Worm (Caenorhabditis elegans) whole organism, late embryonic: ENCODE measurements around the gene W09G12.10.

Experiments used
- K02D7.2 ChIP-seq: sonication (generic microtip); optimal IDR thresholded peaks from 2 replicates; lab custom pipeline; 2017; ENCODE audit warnings: mild to moderate bottlenecking, missing genetic modification characterization, missing compliant biosample characterization
- K09A11.1 ChIP-seq: sonication (generic microtip); optimal IDR thresholded peaks from 2 replicates; lab custom pipeline; 2017; ENCODE audit warnings: antibody characterized with exemption, mild to moderate bottlenecking, missing genetic modification characterization, missing compliant biosample characterization; ENCODE audit not compliant: insufficient read depth
- T23F11.4 ChIP-seq: fragments of 200-800 bp; sonication (Bioruptor generic); optimal IDR thresholded peaks from 2 replicates; lab custom pipeline; 2018; ENCODE audit warnings: mild to moderate bottlenecking, missing genetic modification characterization, missing compliant biosample characterization
- Y22D7AL.16 ChIP-seq: sonication (generic microtip); optimal IDR thresholded peaks from 2 replicates; lab custom pipeline; 2016; ENCODE audit warnings: missing genetic modification characterization, missing compliant biosample characterization
- ahr-1 ChIP-seq: sonication (generic microtip); optimal IDR thresholded peaks from 2 replicates; lab custom pipeline; 2016; ENCODE audit warnings: missing genetic modification characterization, missing compliant biosample characterization
- ama-1 ChIP-seq: fragments of 150-350 bp; optimal IDR thresholded peaks from 2 replicates; lab custom pipeline; 2014
- ceh-14 ChIP-seq: sonication (generic microtip); optimal IDR thresholded peaks from 2 replicates; lab custom pipeline; 2016; ENCODE audit warnings: missing genotype, missing genetic modification characterization, missing compliant biosample characterization
- ceh-18 ChIP-seq: sonication (generic microtip); optimal IDR thresholded peaks from 2 replicates; lab custom pipeline; 2016; ENCODE audit warnings: missing genetic modification characterization, missing compliant biosample characterization
- ceh-19 ChIP-seq: fragments of 200-800 bp; sonication (Bioruptor generic); optimal IDR thresholded peaks from 2 replicates; lab custom pipeline; 2018; ENCODE audit warnings: mild to moderate bottlenecking, missing genetic modification characterization, missing compliant biosample characterization
- ceh-2 ChIP-seq: sonication (generic microtip); optimal IDR thresholded peaks from 2 replicates; lab custom pipeline; 2016; ENCODE audit warnings: missing genotype, missing genetic modification characterization, missing compliant biosample characterization
- ceh-24 ChIP-seq: sonication (generic microtip); optimal IDR thresholded peaks from 2 replicates; lab custom pipeline; 2016; ENCODE audit warnings: mild to moderate bottlenecking, missing genetic modification characterization, missing compliant biosample characterization
- ceh-31 ChIP-seq: sonication (generic microtip); optimal IDR thresholded peaks from 2 replicates; lab custom pipeline; 2016; ENCODE audit warnings: missing genetic modification characterization, missing compliant biosample characterization
- ceh-34 ChIP-seq: sonication (generic microtip); optimal IDR thresholded peaks from 2 replicates; lab custom pipeline; 2016; ENCODE audit warnings: mild to moderate bottlenecking, missing genetic modification characterization, missing compliant biosample characterization
- ceh-45 ChIP-seq: fragments of 200-800 bp; sonication (Bioruptor generic); IDR thresholded peaks from 2 replicates; pipeline ENCODE4 v1.3.6; 2022; ENCODE audit warnings: missing genetic modification reagents, missing genetic modification characterization, missing compliant biosample characterization
- ceh-9 ChIP-seq: sonication (generic microtip); optimal IDR thresholded peaks from 2 replicates; lab custom pipeline; 2016; ENCODE audit warnings: mild to moderate bottlenecking, missing genetic modification characterization, inconsistent platforms, missing compliant biosample characterization
- che-1 ChIP-seq: sonication (generic microtip); optimal IDR thresholded peaks from 2 replicates; lab custom pipeline; 2016; ENCODE audit warnings: mild to moderate bottlenecking, missing genetic modification characterization, missing compliant biosample characterization
- dve-1 ChIP-seq: sonication (generic microtip); optimal IDR thresholded peaks from 2 replicates; lab custom pipeline; 2017; ENCODE audit warnings: antibody characterized with exemption, mild to moderate bottlenecking, missing genetic modification characterization, missing compliant biosample characterization
- elt-2 ChIP-seq: sonication (generic microtip); optimal IDR thresholded peaks from 2 replicates; lab custom pipeline; 2016; ENCODE audit warnings: missing genetic modification reagents, missing genetic modification characterization, missing compliant biosample characterization
- elt-4 ChIP-seq: sonication (generic microtip); optimal IDR thresholded peaks from 2 replicates; lab custom pipeline; 2016; ENCODE audit warnings: missing genetic modification characterization, missing compliant biosample characterization
- eyg-1 ChIP-seq: sonication (generic microtip); optimal IDR thresholded peaks from 2 replicates; lab custom pipeline; 2016; ENCODE audit warnings: missing genotype, missing genetic modification characterization, missing compliant biosample characterization
- fax-1 ChIP-seq: sonication (generic microtip); optimal IDR thresholded peaks from 2 replicates; lab custom pipeline; 2016; ENCODE audit warnings: missing genotype, missing genetic modification characterization, missing compliant biosample characterization
- fkh-10 ChIP-seq: fragments of 150-350 bp; optimal IDR thresholded peaks from 2 replicates; lab custom pipeline; 2014; ENCODE audit warnings: missing biosample characterization, missing genetic modification reagents, missing genetic modification characterization
- fkh-6 ChIP-seq: sonication (generic microtip); optimal IDR thresholded peaks from 2 replicates; lab custom pipeline; 2016; ENCODE audit warnings: missing genetic modification characterization, missing compliant biosample characterization
- hlh-30 ChIP-seq: sonication (generic microtip); optimal IDR thresholded peaks from 2 replicates; lab custom pipeline; 2017; ENCODE audit warnings: antibody characterized with exemption, missing genetic modification characterization, missing compliant biosample characterization; ENCODE audit not compliant: insufficient read depth
- hlh-8 ChIP-seq: sonication (generic microtip); optimal IDR thresholded peaks from 2 replicates; lab custom pipeline; 2016; ENCODE audit warnings: missing genotype, missing genetic modification characterization, missing compliant biosample characterization
- lin-11 ChIP-seq: fragments of 200-800 bp; sonication (Bioruptor generic); optimal IDR thresholded peaks from 2 replicates; lab custom pipeline; 2018; ENCODE audit warnings: mild to moderate bottlenecking, missing genetic modification characterization, missing compliant biosample characterization
- madf-2 ChIP-seq: sonication (generic microtip); optimal IDR thresholded peaks from 2 replicates; lab custom pipeline; 2017; ENCODE audit warnings: missing genetic modification characterization, missing compliant biosample characterization
- odd-2 ChIP-seq: sonication (generic microtip); optimal IDR thresholded peaks from 2 replicates; lab custom pipeline; 2017; ENCODE audit warnings: antibody characterized with exemption, mild to moderate bottlenecking, missing genetic modification characterization, missing compliant biosample characterization
- pat-9 ChIP-seq: fragments of 200-800 bp; sonication (Bioruptor generic); optimal IDR thresholded peaks from 2 replicates; lab custom pipeline; 2018; ENCODE audit warnings: mild to moderate bottlenecking, missing genetic modification characterization, moderate library complexity, missing compliant biosample characterization
- pax-1 ChIP-seq: fragments of 150-350 bp; optimal IDR thresholded peaks from 2 replicates; lab custom pipeline; 2014; ENCODE audit warnings: missing biosample characterization, missing genetic modification characterization
- pha-2 ChIP-seq: sonication (generic microtip); optimal IDR thresholded peaks from 2 replicates; lab custom pipeline; 2017; ENCODE audit warnings: mild to moderate bottlenecking, missing genetic modification characterization, missing compliant biosample characterization
- pha-4 ChIP-seq: fragments of 150-350 bp; optimal IDR thresholded peaks from 2 replicates; lab custom pipeline; 2018; ENCODE audit warnings: missing biosample characterization, missing genetic modification reagents, missing genetic modification characterization
- pqm-1 ChIP-seq: sonication (generic microtip); optimal IDR thresholded peaks from 2 replicates; lab custom pipeline; 2016; ENCODE audit warnings: missing genetic modification characterization, missing compliant biosample characterization
- sox-2 ChIP-seq: fragments of 200-800 bp; sonication (Bioruptor generic); IDR thresholded peaks from 2 replicates; pipeline ENCODE4 v1.3.6; 2022; ENCODE audit warnings: missing genetic modification reagents, missing genetic modification characterization, missing compliant biosample characterization
- sox-4 ChIP-seq: sonication (generic microtip); optimal IDR thresholded peaks from 2 replicates; lab custom pipeline; 2017; ENCODE audit warnings: mild to moderate bottlenecking, missing genetic modification characterization, inconsistent platforms, missing compliant biosample characterization
- syd-9 ChIP-seq: sonication (generic microtip); optimal IDR thresholded peaks from 2 replicates; lab custom pipeline; 2016; ENCODE audit warnings: mild to moderate bottlenecking, missing genetic modification characterization, moderate library complexity, missing compliant biosample characterization
- tbx-2 ChIP-seq: sonication (generic microtip); optimal IDR thresholded peaks from 2 replicates; lab custom pipeline; 2016; ENCODE audit warnings: missing genetic modification characterization, missing compliant biosample characterization
- ttx-3 ChIP-seq: sonication (generic microtip); optimal IDR thresholded peaks from 2 replicates; lab custom pipeline; 2016; ENCODE audit warnings: missing genetic modification reagents, missing genetic modification characterization, missing compliant biosample characterization
- unc-42 ChIP-seq: sonication (generic microtip); optimal IDR thresholded peaks from 2 replicates; lab custom pipeline; 2016; ENCODE audit warnings: missing genotype, missing genetic modification characterization, missing compliant biosample characterization
- unc-55 ChIP-seq: sonication (generic microtip); optimal IDR thresholded peaks from 2 replicates; lab custom pipeline; 2017; ENCODE audit warnings: missing biosample characterization, missing genetic modification reagents, missing genetic modification characterization
- unc-86 ChIP-seq: sonication (generic microtip); optimal IDR thresholded peaks from 2 replicates; lab custom pipeline; 2016; ENCODE audit warnings: missing genetic modification characterization, missing compliant biosample characterization
- ztf-16 ChIP-seq: sonication (generic microtip); optimal IDR thresholded peaks from 2 replicates; lab custom pipeline; 2017; ENCODE audit warnings: missing genetic modification characterization, missing compliant biosample characterization

W09G12.10 gene

DNA sequence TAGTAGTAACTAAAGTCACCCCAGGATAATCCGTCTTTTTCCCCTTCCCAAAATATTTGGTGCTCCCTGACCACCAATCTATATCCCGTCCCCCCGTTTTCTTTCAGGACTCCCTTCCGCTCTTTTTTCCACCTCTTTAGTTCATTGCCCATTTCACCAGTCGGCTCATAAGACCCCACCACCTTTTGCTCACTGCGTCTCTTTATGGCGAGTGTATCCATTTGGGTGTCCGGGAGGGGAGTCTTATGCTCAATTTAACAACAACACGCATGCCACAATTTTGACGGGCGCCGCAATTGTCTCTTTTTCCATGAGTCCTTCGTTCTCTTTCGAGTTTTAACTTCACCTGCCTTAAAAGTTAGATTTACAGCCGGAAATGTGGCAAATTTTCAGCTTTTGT, 7.9 kb downstream of the W09G12.10 start:
- TF ChIP-seq hlh-30 (tag; lab: Kevin White, UChicago) (peak; percentile 34), che-1 (tag; lab: Kevin White, UChicago) (no peak), unc-42 (tag; lab: Kevin White, UChicago) (peak; percentile 48), ceh-24 (tag; lab: Kevin White, UChicago) (no peak), sox-4 (tag; lab: Kevin White, UChicago) (no peak), fax-1 (no peak), Y22D7AL.16 (tag; lab: Kevin White, UChicago) (no peak), elt-4 (tag; lab: Kevin White, UChicago) (no peak), T23F11.4 (GFP tag; lab: Kevin White, UChicago) (no peak), unc-55 (GFP tag; lab: Kevin White, UChicago) (no peak), unc-86 (tag; lab: Kevin White, UChicago) (no peak), ahr-1 (no peak), eyg-1 (no peak), odd-2 (tag; lab: Kevin White, UChicago) (no peak), K02D7.2 (tag; lab: Kevin White, UChicago) (no peak), ceh-18 (peak; percentile 28), tbx-2 (tag; lab: Kevin White, UChicago) (peak; percentile 54), pat-9 (tag; lab: Kevin White, UChicago) (no peak), ama-1 (lab: Kevin White, UChicago) (no peak), ceh-31 (tag; lab: Kevin White, UChicago) (peak; percentile 82), ceh-14 (peak; percentile 21)

DNA sequence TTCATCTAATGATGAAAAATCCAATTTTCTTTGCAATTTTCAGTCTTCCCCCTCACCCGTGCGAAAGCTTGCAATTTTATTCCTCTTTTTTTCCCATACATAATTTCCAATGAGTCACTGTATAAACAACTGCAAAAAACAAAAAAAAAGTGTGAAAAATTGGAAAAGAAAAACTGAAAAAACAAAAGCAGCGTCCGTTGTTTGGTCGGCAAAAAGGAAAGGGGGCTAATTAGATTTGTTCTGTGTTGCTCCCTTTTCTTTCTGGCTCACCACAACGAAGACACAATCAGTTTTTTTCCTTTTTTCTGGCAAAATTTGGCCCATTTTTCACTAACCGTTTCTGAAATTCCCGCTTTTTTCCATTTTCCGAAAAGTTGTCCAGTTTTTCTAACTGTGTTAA, 8.7 kb downstream of the W09G12.10 start:
- TF ChIP-seq ceh-14 (no peak), unc-42 (tag; lab: Kevin White, UChicago) (peak; percentile 89), che-1 (tag; lab: Kevin White, UChicago) (no peak), hlh-8 (tag; lab: Kevin White, UChicago) (no peak), fax-1 (no peak), ztf-16 (tag; lab: Kevin White, UChicago) (no peak)

DNA sequence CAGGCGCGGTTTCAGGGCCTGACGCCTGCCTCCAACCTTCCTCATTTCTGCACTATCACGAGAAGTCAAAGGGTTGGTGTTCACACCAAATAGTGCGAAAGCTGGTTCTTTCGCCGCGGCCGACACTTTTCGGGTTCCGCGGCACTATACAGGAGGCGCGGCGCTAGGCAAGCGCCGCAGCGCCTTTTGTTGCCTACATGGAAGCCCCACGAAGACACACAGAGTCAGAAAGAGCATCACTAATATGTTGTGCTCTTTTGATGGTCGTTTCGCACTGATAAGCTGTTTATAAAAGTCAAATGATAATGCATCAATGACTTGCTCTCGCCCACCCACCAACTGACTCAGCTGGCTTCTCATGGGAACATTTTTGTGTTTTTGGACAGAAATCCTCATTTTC, 9.2 kb downstream of the W09G12.10 start:
- TF ChIP-seq pat-9 (tag; lab: Kevin White, UChicago), result no peak
- TF ChIP-seq unc-55 (GFP tag; lab: Kevin White, UChicago), result no peak
- TF ChIP-seq pqm-1 (tag; lab: Kevin White, UChicago), result no peak

DNA sequence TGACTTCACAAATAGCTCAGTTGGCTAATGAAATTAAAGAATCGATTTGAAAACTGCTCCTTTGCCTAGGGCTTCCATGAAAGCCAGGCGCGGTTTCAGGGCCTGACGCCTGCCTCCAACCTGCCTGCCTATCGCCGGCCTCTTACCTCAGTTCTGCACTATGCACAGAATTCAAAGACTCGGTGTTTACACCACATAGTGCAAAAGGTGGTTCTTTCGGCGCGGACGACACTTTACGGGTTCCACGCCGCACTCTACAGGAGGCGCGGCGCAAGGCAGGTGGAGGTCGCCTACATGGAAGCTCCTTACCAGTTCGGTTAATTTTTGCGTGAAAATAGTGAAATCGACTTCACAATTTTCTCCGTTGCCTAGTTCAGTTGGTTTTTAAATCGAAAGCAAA, 11.3 kb downstream of the W09G12.10 start:
- no peak for TF ChIP-seq K09A11.1
- TF ChIP-seq pha-4 (tag; lab: Kevin White, UChicago), result no peak
- no peak for TF ChIP-seq fkh-6
- no peak for TF ChIP-seq pha-2 (tag; lab: Kevin White, UChicago)
- TF ChIP-seq dve-1 (tag; lab: Kevin White, UChicago), result no peak
- TF ChIP-seq syd-9 (tag; lab: Kevin White, UChicago), result no peak
- no peak for TF ChIP-seq pat-9 (tag; lab: Kevin White, UChicago)

DNA sequence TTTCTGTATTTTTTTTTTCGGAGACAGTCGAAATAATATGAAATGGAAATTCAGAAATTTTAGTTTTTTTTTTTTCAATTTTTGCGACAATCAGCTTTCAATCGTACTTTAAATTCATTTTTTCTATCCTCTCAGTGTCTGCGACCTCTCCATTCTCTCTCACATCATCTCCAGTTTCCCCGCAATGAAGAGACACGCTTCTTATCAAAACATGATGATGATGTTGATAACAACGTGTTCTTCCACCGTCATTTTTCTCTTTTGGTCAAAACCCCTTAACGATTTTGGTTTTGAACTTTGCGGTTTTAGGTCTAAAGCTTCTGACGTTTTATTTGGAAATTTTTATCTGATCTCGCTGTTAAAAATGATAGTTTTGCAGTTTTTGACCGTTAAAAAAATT, 11.8 kb downstream of the W09G12.10 start:
- TF ChIP-seq elt-2 (tag; lab: Kevin White, UChicago) (no peak), ceh-19 (GFP tag; lab: Kevin White, UChicago) (no peak), elt-4 (tag; lab: Kevin White, UChicago) (no peak), madf-2 (no peak), ceh-31 (tag; lab: Kevin White, UChicago) (no peak), fkh-10 (GFP tag; lab: Kevin White, UChicago) (no peak), sox-4 (tag; lab: Kevin White, UChicago) (no peak), T23F11.4 (GFP tag; lab: Kevin White, UChicago) (no peak), ttx-3 (no peak), ceh-2 (no peak), pax-1 (tag; lab: Kevin White, UChicago) (no peak), ceh-34 (tag; lab: Kevin White, UChicago) (no peak), K02D7.2 (tag; lab: Kevin White, UChicago) (no peak), unc-55 (GFP tag; lab: Kevin White, UChicago) (no peak), ceh-45 (GFP tag; lab: Robert Waterston, UW) (no peak), lin-11 (tag; lab: Kevin White, UChicago) (no peak), ceh-9 (tag; lab: Kevin White, UChicago) (no peak), unc-86 (tag; lab: Kevin White, UChicago) (no peak), sox-2 (GFP tag; lab: Robert Waterston, UW) (no peak)
- TF ChIP-seq, all 69 proteins: peak for 0
